Worm (Caenorhabditis elegans): ENCODE measurements around the gene scd-1.

scd-1 gene

DNA sequence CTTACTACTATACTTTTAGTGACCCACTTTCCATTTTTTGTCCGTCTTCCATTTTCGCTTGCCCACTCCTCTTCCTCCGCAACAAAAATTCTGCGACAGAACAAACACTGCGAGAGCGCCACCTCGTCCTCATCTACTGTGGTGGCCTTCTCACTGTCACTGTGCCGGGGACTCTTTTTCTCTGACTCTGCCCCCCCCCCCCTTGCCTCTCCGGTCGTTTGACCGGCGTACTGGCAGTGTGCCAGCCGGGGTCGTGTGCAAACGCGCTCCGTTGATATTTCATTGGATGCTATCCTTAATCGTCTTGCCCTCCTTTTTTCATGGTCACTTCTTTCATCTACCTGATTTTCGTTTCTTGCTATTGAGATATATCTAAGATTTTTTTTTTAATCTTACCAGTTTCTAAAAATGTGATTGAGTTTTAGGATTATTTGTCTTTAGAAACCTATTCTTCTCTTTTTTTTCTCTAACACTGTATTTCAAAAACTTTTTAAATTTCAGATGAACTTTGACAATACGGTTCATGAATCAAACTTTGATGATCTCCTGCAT, 45.1 kb downstream of the scd-1 start, which contains the start of gene atf-6 (continued):
- TF ChIP-seq F37D6.2 (tag; optimal IDR thresholded peaks at IDR 0.05) = peak; percentile 73
- TF ChIP-seq nhr-42 (GFP tag; IDR thresholded peaks at IDR 0.05) = peak; percentile 83; the same call in 1 of the 2 replicates
- peak; percentile 100 for TF ChIP-seq aha-1 (tag)
- TF ChIP-seq dve-1 (tag; optimal IDR thresholded peaks at IDR 0.05; ENCODE audit: insufficient read depth) = peak; percentile 96
- no peak for TF ChIP-seq cey-2 (tag; optimal IDR thresholded peaks at IDR 0.05; ENCODE audit: borderline replicate concordance, insufficient read depth)
- peak; percentile 84 for TF ChIP-seq dmd-6 (GFP tag; IDR thresholded peaks at IDR 0.05)
- no peak for TF ChIP-seq ceh-28 (tag; optimal IDR thresholded peaks at IDR 0.05)
- no peak for TF ChIP-seq daf-19 (GFP tag; conservative IDR thresholded peaks at IDR 0.05)
- no peak for TF ChIP-seq daf-16 (GFP tag; optimal IDR thresholded peaks at IDR 0.05)
- TF ChIP-seq daf-16 (tag; optimal IDR thresholded peaks at IDR 0.05) = peak; percentile 74
- no peak for TF ChIP-seq dmd-9 (GFP tag; IDR thresholded peaks at IDR 0.05)
- no peak for TF ChIP-seq ztf-11 (tag; optimal IDR thresholded peaks at IDR 0.05)
- no peak for TF ChIP-seq nhr-76 (tag; optimal IDR thresholded peaks at IDR 0.05)
- TF ChIP-seq nhr-10 (tag; optimal IDR thresholded peaks at IDR 0.05) = no peak
- peak; percentile 77 for TF ChIP-seq mxl-3 (GFP tag; optimal IDR thresholded peaks at IDR 0.05)
- TF ChIP-seq ZK337.2 (GFP tag; IDR thresholded peaks at IDR 0.05) = 0 out of 2 replicates have a peak, but pooled peaks have one; percentile 41
- TF ChIP-seq saeg-2 (GFP tag; IDR thresholded peaks at IDR 0.05) = no peak
- TF ChIP-seq fkh-10 (GFP tag; optimal IDR thresholded peaks at IDR 0.05) = peak; percentile 48
- no peak for TF ChIP-seq gei-8 (GFP tag; optimal IDR thresholded peaks at IDR 0.05)
- peak; percentile 30 for TF ChIP-seq jun-1 (tag; optimal IDR thresholded peaks at IDR 0.05)
- no peak for TF ChIP-seq attf-4 (tag; optimal IDR thresholded peaks at IDR 0.05)
- peak; percentile 85 for TF ChIP-seq mes-2 (tag; optimal IDR thresholded peaks at IDR 0.05; ENCODE audit: poor library complexity, severe bottlenecking)
- TF ChIP-seq Y5F2A.4 (GFP tag; optimal IDR thresholded peaks at IDR 0.05) = no peak
- no peak for TF ChIP-seq ZK546.5 (tag; optimal IDR thresholded peaks at IDR 0.05)
- peak; percentile 89 for TF ChIP-seq egl-43 (GFP tag; IDR thresholded peaks at IDR 0.05)
- TF ChIP-seq duxl-1 (tag; optimal IDR thresholded peaks at IDR 0.05; ENCODE audit: poor library complexity) = no peak
- TF ChIP-seq F26F4.8 (GFP tag; conservative IDR thresholded peaks at IDR 0.05) = no peak
- 0 out of 2 replicates have a peak, but pooled peaks have one; percentile 29 for TF ChIP-seq dmd-8 (GFP tag; IDR thresholded peaks at IDR 0.05)
- peak; percentile 48; the same call in 1 of the 2 replicates for TF ChIP-seq arid-1 (GFP tag; conservative IDR thresholded peaks at IDR 0.05)
- peak; percentile 85 for TF ChIP-seq nhr-28 (tag; optimal IDR thresholded peaks at IDR 0.05)
- TF ChIP-seq set-16 (GFP tag; IDR thresholded peaks at IDR 0.05) = peak; percentile 96
- peak; percentile 95 for TF ChIP-seq mep-1 (tag; optimal IDR thresholded peaks at IDR 0.05)
- no peak for TF ChIP-seq lin-15B (tag; optimal IDR thresholded peaks at IDR 0.05)

ce11 chrX:12479027-12479426, 46.6 kb downstream of the scd-1 start:
- no peak for TF ChIP-seq ceh-28 (tag; optimal IDR thresholded peaks at IDR 0.05)
- no peak for TF ChIP-seq ceh-20 (GFP tag; IDR thresholded peaks at IDR 0.05)
- TF ChIP-seq Y75B8A.6 (GFP tag; IDR thresholded peaks at IDR 0.05) = no peak
- TF ChIP-seq mxl-2 (GFP tag; conservative IDR thresholded peaks at IDR 0.05) = no peak
- TF ChIP-seq ZK337.2 (GFP tag; IDR thresholded peaks at IDR 0.05) = no peak
- TF ChIP-seq unc-62 (GFP tag; optimal IDR thresholded peaks at IDR 0.05 in 1 of 2) = no peak
- TF ChIP-seq unc-62 (tag; optimal IDR thresholded peaks at IDR 0.05) = no peak
- TF ChIP-seq F37D6.2 (tag; optimal IDR thresholded peaks at IDR 0.05) = no peak
- TF ChIP-seq mep-1 (tag; optimal IDR thresholded peaks at IDR 0.05) = no peak
- TF ChIP-seq zip-11 (GFP tag; IDR thresholded peaks at IDR 0.05) = no peak
- no peak for TF ChIP-seq nhr-76 (tag; optimal IDR thresholded peaks at IDR 0.05)
- no peak for TF ChIP-seq ceh-32 (tag; optimal IDR thresholded peaks at IDR 0.05; ENCODE audit: poor library complexity)
- TF ChIP-seq php-3 (GFP tag; IDR thresholded peaks at IDR 0.05) = no peak
- TF ChIP-seq ceh-82 (tag; optimal IDR thresholded peaks at IDR 0.05) = no peak
- TF ChIP-seq skn-1 (tag; optimal IDR thresholded peaks at IDR 0.05) = no peak
- TF ChIP-seq ctbp-1 (GFP tag; IDR thresholded peaks at IDR 0.05) = no peak
- no peak for TF ChIP-seq daf-16 (GFP tag; optimal IDR thresholded peaks at IDR 0.05)
- no peak for TF ChIP-seq daf-16 (tag; optimal IDR thresholded peaks at IDR 0.05)
- no peak for TF ChIP-seq F44E2.7 (GFP tag; IDR thresholded peaks at IDR 0.05)
- no peak for TF ChIP-seq ztf-7 (tag; optimal IDR thresholded peaks at IDR 0.05)
- no peak for TF ChIP-seq dve-1 (tag; optimal IDR thresholded peaks at IDR 0.05; ENCODE audit: insufficient read depth)

Measured in whole organism, L4 larva.